Comparison of ENCODE assay signal across 5 worm cellular contexts in the genomic region with DNA sequence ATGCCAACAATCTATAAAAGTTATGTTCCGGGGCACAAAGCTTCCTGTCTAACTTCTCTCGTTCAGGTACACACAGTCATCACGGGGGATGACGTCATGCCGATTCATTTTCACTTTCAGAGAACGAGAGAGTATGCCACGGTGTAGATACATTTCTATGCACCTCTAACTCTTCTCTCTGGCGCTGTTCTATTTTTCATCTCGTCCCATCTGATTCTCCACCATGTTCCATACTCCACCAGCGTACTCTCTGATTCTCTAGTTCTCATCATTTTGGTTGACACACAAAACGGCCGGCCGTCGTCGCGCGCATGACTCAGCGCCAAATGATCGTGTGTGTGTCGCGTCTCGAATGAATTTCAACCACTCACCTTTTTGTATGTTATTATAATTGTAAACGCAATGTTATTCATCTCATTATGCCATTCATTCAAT.
TF ChIP-seq lines count a peak whose summit lies in the region.

No protein-coding gene starts in this region.

TF ChIP-seq in whole organism, L1 larva, 84 proteins besides CTCF, POLR2A, EP300 and RAD21 (continues in another document):
- TF ChIP-seq nhr-84 (tag; optimal IDR thresholded peaks at IDR 0.05; lab: Kevin White, UChicago) (no peak), nhr-76 (tag; optimal IDR thresholded peaks at IDR 0.05; lab: Kevin White, UChicago) (no peak), ztf-4 (tag; optimal IDR thresholded peaks at IDR 0.05; lab: Kevin White, UChicago) (peak; percentile 96), nhr-90 (tag; optimal IDR thresholded peaks at IDR 0.05; lab: Kevin White, UChicago; ENCODE audit: poor library complexity) (peak; percentile 93), efl-3 (GFP tag; optimal IDR thresholded peaks at IDR 0.05; lab: Kevin White, UChicago) (no peak), unc-30 (tag; optimal IDR thresholded peaks at IDR 0.05; lab: Kevin White, UChicago) (no peak), egl-13 (tag; optimal IDR thresholded peaks at IDR 0.05; lab: Kevin White, UChicago) (peak; percentile 74), nhr-28 (tag; optimal IDR thresholded peaks at IDR 0.05; lab: Kevin White, UChicago) (no peak), grh-1 (GFP tag; IDR thresholded peaks at IDR 0.05; lab: Robert Waterston, UW) (peak; percentile 80), irx-1 (tag; optimal IDR thresholded peaks at IDR 0.05; lab: Kevin White, UChicago) (peak; percentile 76), sox-4 (tag; optimal IDR thresholded peaks at IDR 0.05; lab: Kevin White, UChicago) (peak; percentile 70), lin-15B (tag; optimal IDR thresholded peaks at IDR 0.05; lab: Kevin White, UChicago) (no peak), lir-3 (tag; optimal IDR thresholded peaks at IDR 0.05; lab: Kevin White, UChicago; ENCODE audit: poor library complexity) (peak; percentile 83), dsc-1 (tag; optimal IDR thresholded peaks at IDR 0.05; lab: Kevin White, UChicago) (peak; percentile 86), egl-27 (tag; optimal IDR thresholded peaks at IDR 0.05; lab: Kevin White, UChicago) (peak; percentile 74 to 91), unc-98 (GFP tag; IDR thresholded peaks at IDR 0.05; lab: Robert Waterston, UW) (no peak)

TF ChIP-seq in whole organism, L3 larva, 47 proteins besides CTCF, POLR2A, EP300 and RAD21 (continues in another document):
- TF ChIP-seq ama-1 (optimal IDR thresholded peaks at IDR 0.05; lab: Kevin White, UChicago): peak; percentile 23
- TF ChIP-seq skn-1 (tag; optimal IDR thresholded peaks at IDR 0.05; lab: Kevin White, UChicago): peak; percentile 91
- TF ChIP-seq pqm-1 (tag; optimal IDR thresholded peaks at IDR 0.05; lab: Kevin White, UChicago): peak; percentile 90
- no peak for TF ChIP-seq ceh-9 (tag; optimal IDR thresholded peaks at IDR 0.05; lab: Kevin White, UChicago)
- no peak for TF ChIP-seq daf-12 (tag; optimal IDR thresholded peaks at IDR 0.05; lab: Kevin White, UChicago)
- TF ChIP-seq fkh-2 (tag; optimal IDR thresholded peaks at IDR 0.05; lab: Kevin White, UChicago): no peak
- peak; percentile 89 for TF ChIP-seq tbx-2 (tag; optimal IDR thresholded peaks at IDR 0.05; lab: Kevin White, UChicago)
- peak in 1 of 3 experiments; percentile 82 for TF ChIP-seq elt-3 (tag; optimal IDR thresholded peaks at IDR 0.05; lab: Kevin White, UChicago)
- peak; percentile 97 for TF ChIP-seq nhr-23 (tag; optimal IDR thresholded peaks at IDR 0.05; lab: Kevin White, UChicago)
- no peak for TF ChIP-seq fkh-10 (GFP tag; optimal IDR thresholded peaks at IDR 0.05; lab: Kevin White, UChicago)
- TF ChIP-seq hmg-11 (tag; optimal IDR thresholded peaks at IDR 0.05; lab: Kevin White, UChicago): peak; percentile 97
- no peak for TF ChIP-seq ZK546.5 (tag; optimal IDR thresholded peaks at IDR 0.05; lab: Kevin White, UChicago)
- TF ChIP-seq nhr-25 (tag; optimal IDR thresholded peaks at IDR 0.05; lab: Kevin White, UChicago): peak; percentile 98
- TF ChIP-seq unc-62 (GFP tag; optimal IDR thresholded peaks at IDR 0.05; lab: Kevin White, UChicago): peak; percentile 72
- TF ChIP-seq R02D3.7 (tag; optimal IDR thresholded peaks at IDR 0.05; lab: Kevin White, UChicago): peak; percentile 41
- no peak for TF ChIP-seq fos-1 (tag; optimal IDR thresholded peaks at IDR 0.05; lab: Kevin White, UChicago)
- no peak for TF ChIP-seq ztf-11 (tag; optimal IDR thresholded peaks at IDR 0.05; lab: Kevin White, UChicago)
- TF ChIP-seq eor-1 (tag; optimal IDR thresholded peaks at IDR 0.05; lab: Kevin White, UChicago): no peak
- no peak for TF ChIP-seq nhr-67 (tag; optimal IDR thresholded peaks at IDR 0.05; lab: Kevin White, UChicago)

TF ChIP-seq in whole organism, early embryonic, 17 proteins besides CTCF, POLR2A, EP300 and RAD21:
- TF ChIP-seq hmg-4 (GFP tag; optimal IDR thresholded peaks at IDR 0.05; lab: Kevin White, UChicago): peak; percentile 13
- peak; percentile 24 for TF ChIP-seq F13C5.2 (tag; optimal IDR thresholded peaks at IDR 0.05; lab: Kevin White, UChicago)
- TF ChIP-seq ets-7 (tag; optimal IDR thresholded peaks at IDR 0.05; lab: Kevin White, UChicago): no peak

TF ChIP-seq in whole organism, midembryonic, 9 proteins besides CTCF, POLR2A, EP300 and RAD21:
- TF ChIP-seq T22C8.4 (GFP tag; IDR thresholded peaks at IDR 0.05; lab: Robert Waterston, UW): no peak
- no peak for TF ChIP-seq flt-1 (GFP tag; IDR thresholded peaks at IDR 0.05; lab: Robert Waterston, UW)
- TF ChIP-seq cog-1 (tag; optimal IDR thresholded peaks at IDR 0.05; lab: Kevin White, UChicago): peak; percentile 88
- TF ChIP-seq klf-2 (GFP tag; conservative IDR thresholded peaks at IDR 0.05; lab: Robert Waterston, UW): no peak
- no peak for TF ChIP-seq ref-1 (GFP tag; conservative IDR thresholded peaks at IDR 0.05; lab: Robert Waterston, UW)
- TF ChIP-seq ztf-29 (GFP tag; IDR thresholded peaks at IDR 0.05; lab: Robert Waterston, UW): no peak
- no peak for TF ChIP-seq ztf-23 (GFP tag; IDR thresholded peaks at IDR 0.05; lab: Robert Waterston, UW)
- TF ChIP-seq tab-1 (GFP tag; IDR thresholded peaks at IDR 0.05; lab: Robert Waterston, UW): no peak
TF ChIP-seq in whole organism, midembryonic: peak in this region for 1.

TF ChIP-seq in whole organism, young adult, 124 proteins besides CTCF, POLR2A, EP300 and RAD21 (continues in another document):
- peak; percentile 46 for TF ChIP-seq snpc-4 (GFP tag; optimal IDR thresholded peaks at IDR 0.05; lab: Kevin White, UChicago)
- peak in 3 of 4 experiments; percentile 50 to 69 (median 69) for TF ChIP-seq snpc-4 (tag; optimal IDR thresholded peaks at IDR 0.05; lab: Kevin White, UChicago)
- TF ChIP-seq Y95B8A.8 (GFP tag; IDR thresholded peaks at IDR 0.05; lab: Robert Waterston, UW): 0 out of 2 replicates have a peak, but pooled peaks have one; percentile 46
- no peak for TF ChIP-seq ceh-40 (GFP tag; IDR thresholded peaks at IDR 0.05; lab: Robert Waterston, UW)
- peak; percentile 93 for TF ChIP-seq attf-5 (GFP tag; optimal IDR thresholded peaks at IDR 0.05; lab: Kevin White, UChicago)
- peak; percentile 64 for TF ChIP-seq tbp1 (GFP tag; optimal IDR thresholded peaks at IDR 0.05; lab: Kevin White, UChicago)
- TF ChIP-seq Y67H2A.10 (GFP tag; conservative IDR thresholded peaks at IDR 0.05; lab: Robert Waterston, UW): peak; percentile 40; the same call in 1 of the 2 replicates
- TF ChIP-seq hmg-1.2 (GFP tag; IDR thresholded peaks at IDR 0.05; lab: Robert Waterston, UW): peak; percentile 95
- TF ChIP-seq K12H6.12 (tag; optimal IDR thresholded peaks at IDR 0.05; lab: Kevin White, UChicago): peak; percentile 87
- TF ChIP-seq lsy-27 (tag; optimal IDR thresholded peaks at IDR 0.05; lab: Kevin White, UChicago; ENCODE audit: borderline replicate concordance, insufficient read depth): no peak
- peak; percentile 43; the same call in 1 of the 2 replicates for TF ChIP-seq madf-6 (GFP tag; IDR thresholded peaks at IDR 0.05; lab: Robert Waterston, UW)
- TF ChIP-seq hlh-12 (tag; optimal IDR thresholded peaks at IDR 0.05; lab: Kevin White, UChicago): no peak
- TF ChIP-seq lin-26 (GFP tag; IDR thresholded peaks at IDR 0.05; lab: Robert Waterston, UW): peak; percentile 67; the same call in 1 of the 2 replicates
- no peak for TF ChIP-seq ztf-28 (GFP tag; IDR thresholded peaks at IDR 0.05; lab: Robert Waterston, UW)
- peak; percentile 93 for TF ChIP-seq madf-10 (tag; optimal IDR thresholded peaks at IDR 0.05; lab: Kevin White, UChicago)
- TF ChIP-seq repo-1 (tag; optimal IDR thresholded peaks at IDR 0.05; lab: Kevin White, UChicago): peak; percentile 77
- TF ChIP-seq ekl-4 (GFP tag; IDR thresholded peaks at IDR 0.05; lab: Robert Waterston, UW): peak; percentile 82
- peak; percentile 78 for TF ChIP-seq C06A6.2 (GFP tag; conservative IDR thresholded peaks at IDR 0.05; lab: Robert Waterston, UW)
- peak; percentile 81 for TF ChIP-seq lir-1 (GFP tag; conservative IDR thresholded peaks at IDR 0.05; lab: Robert Waterston, UW)
- peak; percentile 57; the same call in 1 of the 2 replicates for TF ChIP-seq hsf-1 (GFP tag; IDR thresholded peaks at IDR 0.05; lab: Robert Waterston, UW)
- peak; percentile 25 for TF ChIP-seq unc-62 (GFP tag; optimal IDR thresholded peaks at IDR 0.05; lab: Kevin White, UChicago)
- peak; percentile 78 for TF ChIP-seq somi-1 (GFP tag; optimal IDR thresholded peaks at IDR 0.05; lab: Kevin White, UChicago)
- TF ChIP-seq pha-4 (tag; optimal IDR thresholded peaks at IDR 0.05; lab: Kevin White, UChicago): peak; percentile 27
- 0 out of 2 replicates have a peak, but pooled peaks have one; percentile 21 for TF ChIP-seq egl-18 (GFP tag; IDR thresholded peaks at IDR 0.05; lab: Robert Waterston, UW)
- TF ChIP-seq Y56A3A.18 (GFP tag; IDR thresholded peaks at IDR 0.05; lab: Robert Waterston, UW): peak; percentile 89; the same call in 1 of the 2 replicates
- peak; percentile 96 for TF ChIP-seq chd-7 (tag; optimal IDR thresholded peaks at IDR 0.05; lab: Kevin White, UChicago)
- peak; percentile 83 for TF ChIP-seq ztf-22 (GFP tag; optimal IDR thresholded peaks at IDR 0.05; lab: Kevin White, UChicago)
- no peak for TF ChIP-seq unc-130 (GFP tag; optimal IDR thresholded peaks at IDR 0.05; lab: Kevin White, UChicago)
- TF ChIP-seq F55B11.4 (tag; optimal IDR thresholded peaks at IDR 0.05; lab: Kevin White, UChicago; ENCODE audit: borderline replicate concordance, insufficient read depth): no peak
- TF ChIP-seq lin-35 (GFP tag; optimal IDR thresholded peaks at IDR 0.05; lab: Kevin White, UChicago): peak in 1 of 3 experiments; percentile 59
- 0 out of 2 replicates have a peak, but pooled peaks have one; percentile 73 for TF ChIP-seq cebp-2 (GFP tag; IDR thresholded peaks at IDR 0.05; lab: Robert Waterston, UW)
- peak; percentile 93 for TF ChIP-seq B0336.3 (GFP tag; IDR thresholded peaks at IDR 0.05; lab: Robert Waterston, UW)
- TF ChIP-seq nhr-80 (tag; optimal IDR thresholded peaks at IDR 0.05; lab: Kevin White, UChicago): peak; percentile 97
- peak; percentile 13 for TF ChIP-seq akir-1 (GFP tag; optimal IDR thresholded peaks at IDR 0.05; lab: Kevin White, UChicago)
- no peak for TF ChIP-seq lag-1 (GFP tag; IDR thresholded peaks at IDR 0.05; lab: Robert Waterston, UW)
- TF ChIP-seq F37B4.10 (GFP tag; IDR thresholded peaks at IDR 0.05; lab: Robert Waterston, UW): peak; percentile 89; the same call in 1 of the 2 replicates
- peak; percentile 80 for TF ChIP-seq ceh-27 (GFP tag; optimal IDR thresholded peaks at IDR 0.05; lab: Kevin White, UChicago)
- no peak for TF ChIP-seq nhr-27 (tag; optimal IDR thresholded peaks at IDR 0.05; lab: Kevin White, UChicago)
- peak; percentile 90 for TF ChIP-seq zfh-2 (GFP tag; conservative IDR thresholded peaks at IDR 0.05; lab: Robert Waterston, UW)
- no peak for TF ChIP-seq nhr-120 (GFP tag; IDR thresholded peaks at IDR 0.05; lab: Robert Waterston, UW)
- TF ChIP-seq die-1 (tag; optimal IDR thresholded peaks at IDR 0.05; lab: Kevin White, UChicago): peak; percentile 62
- TF ChIP-seq gei-17 (GFP tag; optimal IDR thresholded peaks at IDR 0.05; lab: Kevin White, UChicago): peak; percentile 36
- no peak for TF ChIP-seq madf-8 (GFP tag; conservative IDR thresholded peaks at IDR 0.05; lab: Robert Waterston, UW)

Comparison
In these comparisons a context has a peak if more than half of its experiments do, and no peak if none do; other contexts are left out.
1. Of the 8 proteins assayed by ChIP-seq in both whole organism, young adult and whole organism, L1 larva: peak only in whole organism, young adult: unc-62; only in whole organism, L1 larva: dpl-1, efl-1 and unc-130; in both: nhr-90 and snpc-4; in neither: 1; mixed calls (peak in some experiments, not most) for 1.